Worm (Caenorhabditis elegans) whole organism, L4/young adult: ENCODE data around the gene C18D1.2.

Source experiments
- W03F9.2 ChIP-seq: fragments of 150-350 bp; optimal IDR thresholded peaks from 2 replicates; lab custom pipeline; 2014; ENCODE audit warnings: missing biosample characterization, missing genetic modification characterization
- dao-5 ChIP-seq: sonication (generic microtip); optimal IDR thresholded peaks from 2 replicates; lab custom pipeline; 2016; ENCODE audit warnings: missing genotype, missing genetic modification characterization, moderate library complexity, missing compliant biosample characterization
- him-1 ChIP-seq: sonication (generic microtip); optimal IDR thresholded peaks from 2 replicates; lab custom pipeline; 2016; ENCODE audit warnings: missing genotype, missing genetic modification reagents, missing genetic modification characterization, missing compliant biosample characterization

ce11 chrII:10016013-10016412 lies 40.8 kb upstream of the C18D1.2 start, which contains the start of gene lec-2:
- TF ChIP-seq him-1, result no peak
- TF ChIP-seq W03F9.2, result no peak
- TF ChIP-seq dao-5, result no peak
